Worm (Caenorhabditis elegans) whole organism, young adult: Measurements from ENCODE around the gene fmo-4.

Source experiments
- B0019.2 ChIP-seq: fragments of 200-800 bp; sonication (Bioruptor generic); conservative IDR thresholded peaks from 2 replicates; pipeline ENCODE4 v1.3.6; 2022; ENCODE audit warnings: missing genetic modification reagents, missing genetic modification characterization, missing compliant biosample characterization
- C06A6.2 ChIP-seq: fragments of 200-800 bp; sonication (Bioruptor generic); conservative IDR thresholded peaks from 2 replicates; pipeline ENCODE4 v1.3.6; 2022; ENCODE audit warnings: missing genetic modification characterization, missing compliant biosample characterization
- D2030.7 ChIP-seq: fragments of 200-800 bp; sonication (Bioruptor generic); IDR thresholded peaks from 2 replicates; pipeline ENCODE4 v1.3.6; 2022; ENCODE audit warnings: missing genetic modification reagents, missing genetic modification characterization, missing compliant biosample characterization
- F22D6.2 ChIP-seq: sonication (generic microtip); optimal IDR thresholded peaks from 2 replicates; lab custom pipeline; 2016; ENCODE audit warnings: mild to moderate bottlenecking, missing genetic modification characterization, missing compliant biosample characterization
- F33H1.4 ChIP-seq: fragments of 200-800 bp; sonication (Bioruptor generic); IDR thresholded peaks from 2 replicates; pipeline ENCODE4 v1.3.6; 2022; ENCODE audit warnings: missing genetic modification reagents, missing genetic modification characterization, missing compliant biosample characterization
- F39B2.1 ChIP-seq: fragments of 200-800 bp; sonication (Bioruptor generic); IDR thresholded peaks from 2 replicates; pipeline ENCODE4 v1.3.6; 2022; ENCODE audit warnings: missing genetic modification reagents, missing genetic modification characterization, missing compliant biosample characterization
- F49E8.2 ChIP-seq: sonication (generic microtip); optimal IDR thresholded peaks from 3 replicates; lab custom pipeline; 2017; ENCODE audit warnings: missing genetic modification characterization, mild to moderate bottlenecking, missing compliant biosample characterization, antibody characterized with exemption, moderate library complexity; ENCODE audit not compliant: insufficient read depth
- F52B5.7 ChIP-seq: sonication (generic microtip); optimal IDR thresholded peaks from 2 replicates; lab custom pipeline; 2016; ENCODE audit warnings: mild to moderate bottlenecking, missing genetic modification characterization, missing compliant biosample characterization
- T07F8.4 ChIP-seq: sonication (generic microtip); optimal IDR thresholded peaks from 2 replicates; lab custom pipeline; 2016; ENCODE audit warnings: mild to moderate bottlenecking, missing genetic modification characterization, moderate library complexity, missing compliant biosample characterization
- Y56A3A.18 ChIP-seq: fragments of 200-800 bp; sonication (Bioruptor generic); IDR thresholded peaks from 2 replicates; pipeline ENCODE4 v1.3.6; 2022; ENCODE audit warnings: missing genetic modification reagents, missing genetic modification characterization, missing compliant biosample characterization
- akir-1 ChIP-seq: fragments of 200-800 bp; sonication (Bioruptor generic); optimal IDR thresholded peaks from 2 replicates; lab custom pipeline; 2018; ENCODE audit warnings: mild to moderate bottlenecking, missing genetic modification characterization, moderate library complexity, missing compliant biosample characterization
- athp-1 ChIP-seq: sonication (generic microtip); optimal IDR thresholded peaks from 2 replicates; lab custom pipeline; 2017; ENCODE audit warnings: mild to moderate bottlenecking, missing genetic modification characterization, missing compliant biosample characterization
- attf-5 ChIP-seq: fragments of 200-800 bp; sonication (Bioruptor generic); optimal IDR thresholded peaks from 2 replicates; lab custom pipeline; 2018; ENCODE audit warnings: mild to moderate bottlenecking, missing genetic modification characterization, missing compliant biosample characterization
- bed-1 ChIP-seq: fragments of 200-800 bp; sonication (Bioruptor generic); IDR thresholded peaks from 2 replicates; pipeline ENCODE4 v1.3.6; 2022; ENCODE audit warnings: missing genetic modification reagents, missing genetic modification characterization, missing compliant biosample characterization
- bed-2 ChIP-seq: fragments of 200-800 bp; sonication (Bioruptor generic); IDR thresholded peaks from 2 replicates; pipeline ENCODE4 v1.3.6; 2022; ENCODE audit warnings: missing genetic modification reagents, missing genetic modification characterization, missing compliant biosample characterization
- ccch-3 ChIP-seq: fragments of 200-800 bp; sonication (Bioruptor generic); optimal IDR thresholded peaks from 2 replicates; lab custom pipeline; 2018; ENCODE audit warnings: mild to moderate bottlenecking, missing genetic modification characterization, missing compliant biosample characterization
- cebp-1 ChIP-seq, 2 experiments: fragments of 200-800 bp in 1 of 2; sonication (Bioruptor generic) in 1 of 2; sonication (generic microtip) in 1 of 2; IDR thresholded peaks in 1 of 2; optimal IDR thresholded peaks in 1 of 2; 2 replicates each; pipeline versions ENCODE4 v1.3.6 to Lab custom; 2017 to 2022; ENCODE audit warnings: missing compliant biosample characterization in 2 of 2, missing genetic modification characterization in 2 of 2, mild to moderate bottlenecking in 1 of 2, missing genetic modification reagents in 1 of 2, moderate library complexity in 1 of 2
- cebp-2 ChIP-seq: fragments of 200-800 bp; sonication (Bioruptor generic); IDR thresholded peaks from 2 replicates; pipeline ENCODE4 v1.3.6; 2022; ENCODE audit warnings: missing genetic modification characterization, missing compliant biosample characterization
- ceh-100 ChIP-seq: fragments of 200-800 bp; sonication (Bioruptor generic); IDR thresholded peaks from 2 replicates; pipeline ENCODE4 v1.3.6; 2022; ENCODE audit warnings: missing genetic modification reagents, missing genetic modification characterization, missing compliant biosample characterization
- ceh-27 ChIP-seq: fragments of 200-800 bp; sonication (Bioruptor generic); optimal IDR thresholded peaks from 2 replicates; lab custom pipeline; 2018; ENCODE audit warnings: mild to moderate bottlenecking, missing genetic modification characterization, moderate library complexity, missing compliant biosample characterization
- chd-7 ChIP-seq: sonication (generic microtip); optimal IDR thresholded peaks from 2 replicates; lab custom pipeline; 2016; ENCODE audit warnings: mild to moderate bottlenecking, missing genetic modification characterization, moderate library complexity, missing compliant biosample characterization
- dpl-1 ChIP-seq: fragments of 150-350 bp; optimal IDR thresholded peaks from 2 replicates; lab custom pipeline; 2014; ENCODE audit warnings: missing biosample characterization, missing genetic modification reagents, missing genetic modification characterization
- efl-1 ChIP-seq: fragments of 150-350 bp; optimal IDR thresholded peaks from 2 replicates; lab custom pipeline; 2014; ENCODE audit warnings: missing biosample characterization, missing genetic modification reagents, missing genetic modification characterization
- egrh-3 ChIP-seq: fragments of 200-800 bp; sonication (Bioruptor generic); IDR thresholded peaks from 2 replicates; pipeline ENCODE4 v1.3.6; 2022; ENCODE audit warnings: missing genetic modification reagents, missing genetic modification characterization, missing compliant biosample characterization
- ekl-4 ChIP-seq: fragments of 200-800 bp; sonication (Bioruptor generic); IDR thresholded peaks from 2 replicates; pipeline ENCODE4 v1.3.6; 2022; ENCODE audit warnings: missing genetic modification reagents, missing genetic modification characterization, missing compliant biosample characterization
- hlh-12 ChIP-seq: sonication (generic microtip); optimal IDR thresholded peaks from 2 replicates; lab custom pipeline; 2016; ENCODE audit warnings: missing genetic modification characterization, missing compliant biosample characterization
- let-526 ChIP-seq: fragments of 200-800 bp; sonication (Bioruptor generic); IDR thresholded peaks from 2 replicates; pipeline ENCODE4 v1.3.6; 2022; ENCODE audit warnings: missing genetic modification reagents, missing genetic modification characterization, missing compliant biosample characterization
- let-607 ChIP-seq, 2 experiments: fragments of 200-800 bp in 1 of 2; sonication (Bioruptor generic) in 1 of 2; sonication (generic microtip) in 1 of 2; optimal IDR thresholded peaks; 2 replicates each; lab custom pipeline; 2016 to 2018; ENCODE audit warnings: mild to moderate bottlenecking in 2 of 2, missing compliant biosample characterization in 2 of 2, missing genetic modification characterization in 2 of 2, moderate library complexity in 2 of 2, missing genotype in 1 of 2
- lin-54 ChIP-seq: fragments of 200-800 bp; sonication (Bioruptor generic); optimal IDR thresholded peaks from 2 replicates; lab custom pipeline; 2018; ENCODE audit warnings: mild to moderate bottlenecking, missing genetic modification characterization, missing compliant biosample characterization
- lir-1 ChIP-seq: fragments of 200-800 bp; sonication (Bioruptor generic); conservative IDR thresholded peaks from 2 replicates; pipeline ENCODE4 v1.3.6; 2022; ENCODE audit warnings: missing genetic modification reagents, missing genetic modification characterization, missing compliant biosample characterization
- lsl-1 ChIP-seq: fragments of 200-800 bp; sonication (Bioruptor generic); optimal IDR thresholded peaks from 2 replicates; lab custom pipeline; 2018; ENCODE audit warnings: mild to moderate bottlenecking, missing genetic modification characterization, moderate library complexity, missing compliant biosample characterization
- madf-3 ChIP-seq: fragments of 200-800 bp; sonication (Bioruptor generic); IDR thresholded peaks from 2 replicates; pipeline ENCODE4 v1.3.6; 2022; ENCODE audit warnings: missing genetic modification reagents, missing genetic modification characterization, missing compliant biosample characterization
- madf-8 ChIP-seq: fragments of 200-800 bp; sonication (Bioruptor generic); conservative IDR thresholded peaks from 2 replicates; pipeline ENCODE4 v1.3.6; 2022; ENCODE audit warnings: missing genetic modification reagents, missing genetic modification characterization, missing compliant biosample characterization
- nfya-1 ChIP-seq: sonication (generic microtip); optimal IDR thresholded peaks from 2 replicates; lab custom pipeline; 2017; ENCODE audit warnings: antibody characterized with exemption, missing compliant biosample characterization, missing genetic modification characterization, borderline replicate concordance; ENCODE audit not compliant: insufficient read depth
- nfya-2 ChIP-seq: fragments of 200-800 bp; sonication (Bioruptor generic); IDR thresholded peaks from 2 replicates; pipeline ENCODE4 v1.3.6; 2022; ENCODE audit warnings: missing genetic modification reagents, missing genetic modification characterization, missing compliant biosample characterization
- rpc-1 ChIP-seq, 2 experiments: fragments of 150-350 bp in 1 of 2; sonication (generic microtip) in 1 of 2; optimal IDR thresholded peaks; 2 replicates each; lab custom pipeline; 2014 to 2018; ENCODE audit warnings: missing biosample characterization in 1 of 2, missing genetic modification characterization in 1 of 2, missing genetic modification reagents in 1 of 2, missing genotype in 1 of 2
- sdz-38 ChIP-seq: sonication (generic microtip); optimal IDR thresholded peaks from 2 replicates; lab custom pipeline; 2016; ENCODE audit warnings: missing genotype, missing genetic modification characterization, missing compliant biosample characterization
- snpc-4 ChIP-seq, 5 experiments: fragments of 150-350 bp in 1 of 5; sonication (generic microtip) in 4 of 5; optimal IDR thresholded peaks; 2 replicates each; lab custom pipeline; 2014 to 2018; ENCODE audit warnings: missing genetic modification characterization in 5 of 5, missing biosample characterization in 3 of 5, antibody characterized with exemption in 2 of 5, mild to moderate bottlenecking in 2 of 5, missing compliant biosample characterization in 2 of 5, missing genotype in 2 of 5, moderate library complexity in 2 of 5, missing genetic modification reagents in 1 of 5
- sptf-2 ChIP-seq: fragments of 200-800 bp; sonication (Bioruptor generic); optimal IDR thresholded peaks from 2 replicates; lab custom pipeline; 2018; ENCODE audit warnings: mild to moderate bottlenecking, missing genetic modification characterization, missing compliant biosample characterization
- tbp1 ChIP-seq: fragments of 200-800 bp; sonication (Bioruptor generic); optimal IDR thresholded peaks from 2 replicates; lab custom pipeline; 2018; ENCODE audit warnings: mild to moderate bottlenecking, missing genetic modification characterization, missing compliant biosample characterization
- tbx-9 ChIP-seq: sonication (generic microtip); optimal IDR thresholded peaks from 2 replicates; lab custom pipeline; 2016; ENCODE audit warnings: borderline replicate concordance, missing genetic modification characterization, inconsistent platforms, missing compliant biosample characterization
- tlf-1 ChIP-seq: fragments of 200-800 bp; sonication (Bioruptor generic); optimal IDR thresholded peaks from 2 replicates; lab custom pipeline; 2018; ENCODE audit warnings: mild to moderate bottlenecking, missing genetic modification characterization, missing compliant biosample characterization
- zim-3 ChIP-seq: sonication (generic microtip); optimal IDR thresholded peaks from 2 replicates; lab custom pipeline; 2017; ENCODE audit warnings: mild to moderate bottlenecking, missing genetic modification characterization, moderate library complexity, missing compliant biosample characterization

Gene fmo-4

DNA sequence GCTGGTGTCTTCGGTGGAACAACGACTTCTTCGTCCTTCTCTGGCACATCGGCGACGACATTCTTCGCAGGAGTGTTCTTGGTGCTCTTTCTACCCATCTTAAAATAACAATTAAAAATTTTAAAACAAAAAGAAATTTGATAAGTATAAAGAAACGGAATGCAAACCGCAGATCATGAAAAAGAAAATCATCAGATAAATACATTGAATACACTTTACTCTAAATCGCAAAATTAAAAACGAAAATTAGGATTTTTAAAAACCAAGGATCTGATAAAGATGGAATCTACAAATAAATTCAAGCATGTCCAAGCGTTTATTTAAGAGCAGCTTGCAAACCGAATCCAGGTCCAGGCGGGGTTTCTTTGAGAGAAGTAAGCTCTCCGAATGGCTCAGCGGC is 17.9 kb upstream of the fmo-4 start, which contains the start of gene F53F4.11 (continued):
- TF ChIP-seq ccch-3 (GFP tag; lab: Kevin White, UChicago) (no peak), tbx-9 (tag; lab: Kevin White, UChicago) (no peak), lin-54 (GFP tag; lab: Kevin White, UChicago) (no peak), bed-2 (no peak), sptf-2 (GFP tag; lab: Kevin White, UChicago) (no peak), nfya-1 (tag; lab: Kevin White, UChicago) (no peak), ceh-27 (GFP tag; lab: Kevin White, UChicago) (no peak), madf-8 (GFP tag; lab: Robert Waterston, UW) (no peak), egrh-3 (GFP tag; lab: Robert Waterston, UW) (no peak), athp-1 (tag; lab: Kevin White, UChicago) (no peak), C06A6.2 (GFP tag; lab: Robert Waterston, UW) (no peak), F52B5.7 (no peak), bed-1 (GFP tag; lab: Robert Waterston, UW) (no peak), nfya-2 (no peak), cebp-1 (GFP tag; IDR thresholded peaks at IDR 0.05; lab: Robert Waterston, UW) (no peak), cebp-1 (tag; optimal IDR thresholded peaks at IDR 0.05; lab: Kevin White, UChicago) (no peak), tbp1 (GFP tag; lab: Kevin White, UChicago) (no peak), let-526 (no peak), rpc-1 (optimal IDR thresholded peaks at IDR 0.05; lab: Kevin White, UChicago) (no peak), rpc-1 (tag; optimal IDR thresholded peaks at IDR 0.05; lab: Kevin White, UChicago) (no peak), hlh-12 (tag; lab: Kevin White, UChicago) (no peak), madf-3 (GFP tag; lab: Robert Waterston, UW) (0 out of 2 replicates have a peak, but pooled peaks have one; percentile 73), T07F8.4 (tag; lab: Kevin White, UChicago) (no peak), let-607 (tag; optimal IDR thresholded peaks at IDR 0.05; lab: Kevin White, UChicago) (no peak), F22D6.2 (tag; lab: Kevin White, UChicago) (no peak), F33H1.4 (no peak), lsl-1 (GFP tag; lab: Kevin White, UChicago) (peak; percentile 8), Y56A3A.18 (GFP tag; lab: Robert Waterston, UW) (no peak), lir-1 (GFP tag; lab: Robert Waterston, UW) (no peak), tlf-1 (peak; percentile 18), chd-7 (tag; lab: Kevin White, UChicago) (peak; percentile 2), ekl-4 (GFP tag; lab: Robert Waterston, UW) (no peak; the same call in 1 of the 2 replicates), F39B2.1 (no peak), dpl-1 (GFP tag; lab: Kevin White, UChicago) (no peak), attf-5 (GFP tag; lab: Kevin White, UChicago) (no peak), sdz-38 (tag; lab: Kevin White, UChicago) (no peak), snpc-4 (GFP tag; optimal IDR thresholded peaks at IDR 0.05; lab: Kevin White, UChicago) (no peak), snpc-4 (tag; optimal IDR thresholded peaks at IDR 0.05; lab: Kevin White, UChicago) (no peak), efl-1 (GFP tag; lab: Kevin White, UChicago) (no peak), akir-1 (GFP tag; lab: Kevin White, UChicago) (no peak), ceh-100 (0 out of 2 replicates have a peak, but pooled peaks have one; percentile 24), zim-3 (tag; lab: Kevin White, UChicago) (no peak), B0019.2 (no peak), D2030.7 (GFP tag; lab: Robert Waterston, UW) (no peak), cebp-2 (GFP tag; lab: Robert Waterston, UW) (no peak), F49E8.2 (tag; lab: Kevin White, UChicago) (no peak)
